Fruit fly (Drosophila melanogaster) whole organism, embryonic: ENCODE results near the gene gkt.

Source experiments
- Antp ChIP-seq: fragments of 200-800 bp; sonication (Bioruptor generic); optimal IDR thresholded peaks from 3 replicates; lab custom pipeline; 2016; ENCODE audit warnings: missing biosample characterization, missing genetic modification characterization
- Bdp1 ChIP-seq: fragments of 200-800 bp; sonication (Bioruptor generic); optimal IDR thresholded peaks from 3 replicates; lab custom pipeline; 2016; ENCODE audit warnings: missing biosample characterization, missing genetic modification characterization
- CG10543 ChIP-seq: fragments of 200-800 bp; sonication (Bioruptor generic); optimal IDR thresholded peaks from 3 replicates; lab custom pipeline; 2017; ENCODE audit warnings: missing biosample characterization, mild to moderate bottlenecking, missing genetic modification characterization, moderate library complexity
- CG10979 ChIP-seq: fragments of 200-800 bp; sonication (Bioruptor generic); optimal IDR thresholded peaks from 2 replicates; lab custom pipeline; 2018; ENCODE audit warnings: missing biosample characterization, mild to moderate bottlenecking, missing genetic modification characterization, moderate library complexity
- CG11093 ChIP-seq: fragments of 200-800 bp; sonication (Bioruptor generic); IDR thresholded peaks from 3 replicates; pipeline ENCODE4 v1.3.6; 2022; ENCODE audit warnings: missing biosample characterization, missing genetic modification characterization
- CG11560 ChIP-seq: fragments of 200-800 bp; sonication (Bioruptor generic); IDR thresholded peaks from 3 replicates; pipeline ENCODE4 v1.3.6; 2022; ENCODE audit warnings: missing biosample characterization, missing genetic modification characterization
- CG12299 ChIP-seq: fragments of 200-800 bp; sonication (Bioruptor generic); optimal IDR thresholded peaks from 2 replicates; lab custom pipeline; 2018; ENCODE audit warnings: missing biosample characterization, mild to moderate bottlenecking, missing genetic modification characterization
- CG13296 ChIP-seq: fragments of 200-800 bp; sonication (Bioruptor generic); optimal IDR thresholded peaks from 3 replicates; lab custom pipeline; 2018; ENCODE audit warnings: missing biosample characterization, mild to moderate bottlenecking, missing genetic modification characterization
- CG1832 ChIP-seq: fragments of 200-800 bp; sonication (Bioruptor generic); optimal IDR thresholded peaks from 2 replicates; lab custom pipeline; 2017; ENCODE audit warnings: missing biosample characterization, mild to moderate bottlenecking, missing genetic modification characterization, inconsistent platforms
- CG18599 ChIP-seq: fragments of 200-800 bp; sonication (Bioruptor generic); optimal IDR thresholded peaks from 3 replicates; lab custom pipeline; 2017; ENCODE audit warnings: missing biosample characterization, missing genetic modification characterization, mild to moderate bottlenecking, moderate library complexity, missing genetic modification reagents
- CG18619 ChIP-seq: fragments of 200-800 bp; sonication (Bioruptor generic); optimal IDR thresholded peaks from 3 replicates; lab custom pipeline; 2017; ENCODE audit warnings: missing biosample characterization, mild to moderate bottlenecking, missing genetic modification characterization
- CG2889 ChIP-seq: fragments of 200-800 bp; sonication (Bioruptor generic); IDR thresholded peaks from 3 replicates; pipeline ENCODE4 v1.3.6; 2022; ENCODE audit warnings: missing biosample characterization, missing genetic modification characterization
- CG33557 ChIP-seq: fragments of 200-800 bp; sonication (Bioruptor generic); optimal IDR thresholded peaks from 2 replicates; lab custom pipeline; 2019; ENCODE audit warnings: missing biosample characterization, mild to moderate bottlenecking, missing genetic modification characterization, moderate library complexity
- CG34422 ChIP-seq: fragments of 200-800 bp; sonication (Bioruptor generic); IDR thresholded peaks from 3 replicates; pipeline ENCODE4 v1.3.6; 2022; ENCODE audit warnings: missing biosample characterization, missing genetic modification characterization
- CG3726 ChIP-seq: fragments of 200-800 bp; sonication (Bioruptor generic); IDR thresholded peaks from 3 replicates; pipeline ENCODE4, ENCODE4 v1.3.6; 2022; ENCODE audit warnings: missing biosample characterization, missing genetic modification characterization
- CG42726 ChIP-seq: fragments of 200-800 bp; sonication (Bioruptor generic); IDR thresholded peaks from 2 replicates; pipeline ENCODE4 v1.3.6; 2022; ENCODE audit warnings: missing biosample characterization, missing genetic modification characterization; ENCODE audit not compliant: partially characterized antibody
- CG4424 ChIP-seq: fragments of 200-800 bp; sonication (Bioruptor generic); optimal IDR thresholded peaks from 3 replicates; lab custom pipeline; 2016; ENCODE audit warnings: missing biosample characterization, missing genetic modification characterization
- CG4854 ChIP-seq: fragments of 200-800 bp; sonication (Bioruptor generic); optimal IDR thresholded peaks from 2 replicates; lab custom pipeline; 2016; ENCODE audit warnings: missing biosample characterization, missing genetic modification characterization, inconsistent platforms
- CG6175 ChIP-seq: fragments of 200-800 bp; sonication (Bioruptor generic); IDR thresholded peaks from 3 replicates; pipeline ENCODE4 v1.3.6; 2022; ENCODE audit warnings: missing biosample characterization, missing genetic modification characterization
- CG6254 ChIP-seq: fragments of 200-800 bp; sonication (Bioruptor generic); optimal IDR thresholded peaks from 3 replicates; lab custom pipeline; 2017; ENCODE audit warnings: mild to moderate bottlenecking, missing biosample characterization, missing genetic modification reagents, missing genetic modification characterization
- CG7357 ChIP-seq: fragments of 200-800 bp; sonication (Bioruptor generic); IDR thresholded peaks from 3 replicates; pipeline ENCODE4 v1.3.6; 2022; ENCODE audit warnings: missing biosample characterization, missing genetic modification characterization
- CG8388 ChIP-seq: fragments of 200-800 bp; sonication (Bioruptor generic); optimal IDR thresholded peaks from 2 replicates; lab custom pipeline; 2019; ENCODE audit warnings: missing biosample characterization, mild to moderate bottlenecking, missing genetic modification characterization, moderate library complexity
- CG9797 ChIP-seq: fragments of 200-800 bp; sonication (Bioruptor generic); optimal IDR thresholded peaks from 3 replicates; lab custom pipeline; 2018; ENCODE audit warnings: missing biosample characterization, mild to moderate bottlenecking, missing genetic modification characterization
- GATAe ChIP-seq: fragments of 200-800 bp; sonication (Bioruptor generic); conservative IDR thresholded peaks from 2 replicates; pipeline ENCODE4 v1.3.6; 2022; ENCODE audit warnings: missing biosample characterization, missing genetic modification characterization
- Gsc ChIP-seq: fragments of 200-800 bp; sonication (Bioruptor generic); IDR thresholded peaks from 2 replicates; pipeline ENCODE4 v1.3.6; 2022; ENCODE audit warnings: missing biosample characterization, missing genetic modification characterization
- Lim3 ChIP-seq: fragments of 200-800 bp; sonication (Bioruptor generic); IDR thresholded peaks from 2 replicates; pipeline ENCODE4 v1.3.6; 2022; ENCODE audit warnings: missing biosample characterization, missing genetic modification characterization
- Lpt ChIP-seq: fragments of >200 bp; optimal IDR thresholded peaks from 2 replicates; lab custom pipeline; 2018; ENCODE audit warnings: missing biosample characterization, missing genetic modification characterization
- Max ChIP-seq: fragments of 200-800 bp; sonication (Bioruptor generic); optimal IDR thresholded peaks from 2 replicates; lab custom pipeline; 2016; ENCODE audit warnings: missing biosample characterization, mild to moderate bottlenecking, missing genetic modification characterization
- Meics ChIP-seq: fragments of 200-800 bp; sonication (Bioruptor generic); optimal IDR thresholded peaks from 2 replicates; lab custom pipeline; 2017; ENCODE audit warnings: missing biosample characterization, mild to moderate bottlenecking, missing genetic modification characterization
- Nf-YA ChIP-seq: fragments of 200-800 bp; sonication (Bioruptor generic); IDR thresholded peaks from 2 replicates; pipeline ENCODE4 v1.3.6; 2022; ENCODE audit warnings: missing biosample characterization, missing genetic modification characterization
- Opbp ChIP-seq: fragments of 200-800 bp; sonication (Bioruptor generic); IDR thresholded peaks from 3 replicates; pipeline ENCODE4 v1.3.6; 2022; ENCODE audit warnings: missing biosample characterization, missing genetic modification characterization; ENCODE audit not compliant: partially characterized antibody
- Rx ChIP-seq: fragments of 200-800 bp; sonication (Bioruptor generic); IDR thresholded peaks from 2 replicates; pipeline ENCODE4 v1.3.6; 2022; ENCODE audit warnings: missing biosample characterization, missing genetic modification characterization
- Xbp1 ChIP-seq: fragments of 200-800 bp; sonication (Bioruptor generic); optimal IDR thresholded peaks from 3 replicates; lab custom pipeline; 2016; ENCODE audit warnings: missing biosample characterization, mild to moderate bottlenecking, missing genetic modification characterization
- btn ChIP-seq: fragments of 200-800 bp; sonication (Bioruptor generic); optimal IDR thresholded peaks from 2 replicates; lab custom pipeline; 2016; ENCODE audit warnings: missing biosample characterization, missing genetic modification characterization
- cad ChIP-seq: fragments of >200 bp; optimal IDR thresholded peaks from 2 replicates; lab custom pipeline; 2017; ENCODE audit warnings: missing biosample characterization, missing genetic modification characterization
- crol ChIP-seq: fragments of 200-800 bp; sonication (Bioruptor generic); IDR thresholded peaks from 2 replicates; pipeline ENCODE4 v1.3.6; 2022; ENCODE audit warnings: missing biosample characterization, missing genetic modification characterization
- dpn ChIP-seq, 2 experiments: fragments of 200-800 bp; sonication (Bioruptor generic); optimal IDR thresholded peaks; 3 replicates each; lab custom pipeline; 2016; ENCODE audit warnings: missing biosample characterization in 2 of 2, missing genetic modification characterization in 2 of 2
- ewg ChIP-seq: fragments of 200-800 bp; sonication (Bioruptor generic); optimal IDR thresholded peaks from 3 replicates; lab custom pipeline; 2017; ENCODE audit warnings: mild to moderate bottlenecking, missing biosample characterization, missing genetic modification reagents, missing genetic modification characterization
- gcm2 ChIP-seq: fragments of 200-800 bp; sonication (Bioruptor generic); optimal IDR thresholded peaks from 2 replicates; lab custom pipeline; 2016; ENCODE audit warnings: missing biosample characterization, missing genetic modification characterization
- gem ChIP-seq: fragments of 200-800 bp; sonication (Bioruptor generic); optimal IDR thresholded peaks from 2 replicates; lab custom pipeline; 2019; ENCODE audit warnings: missing biosample characterization, mild to moderate bottlenecking, missing genetic modification characterization, moderate library complexity
- lola ChIP-seq, 3 experiments: fragments of >200 bp in 2 of 3; fragments of 200-800 bp in 1 of 3; sonication (Bioruptor generic) in 1 of 3; optimal IDR thresholded peaks; 2 replicates each; lab custom pipeline; 2017 to 2019; ENCODE audit warnings: missing biosample characterization in 3 of 3, missing genetic modification characterization in 3 of 3, mild to moderate bottlenecking in 1 of 3, moderate library complexity in 1 of 3
- luna ChIP-seq: fragments of 200-800 bp; sonication (Bioruptor generic); optimal IDR thresholded peaks from 2 replicates; lab custom pipeline; 2016; ENCODE audit warnings: missing biosample characterization, missing genetic modification characterization
- pan ChIP-seq, 4 experiments: fragments of >200 bp in 3 of 4; fragments of 200-800 bp in 1 of 4; sonication (Bioruptor generic) in 1 of 4; optimal IDR thresholded peaks in 3 of 4; IDR thresholded peaks in 1 of 4; 2 replicates each; pipeline versions ENCODE4 v1.3.6 to Lab custom; 2017 to 2022; ENCODE audit warnings: missing biosample characterization in 2 of 4, missing genetic modification characterization in 2 of 4, mixed read lengths in 1 of 4
- phol ChIP-seq: fragments of 200-800 bp; sonication (Bioruptor generic); optimal IDR thresholded peaks from 3 replicates; lab custom pipeline; 2018; ENCODE audit warnings: missing biosample characterization, mild to moderate bottlenecking, missing genetic modification characterization, moderate library complexity
- pnt ChIP-seq: fragments of 200-800 bp; sonication (Bioruptor generic); optimal IDR thresholded peaks from 3 replicates; lab custom pipeline; 2016; ENCODE audit warnings: missing biosample characterization, missing genetic modification characterization
- ro ChIP-seq: fragments of 200-800 bp; sonication (Bioruptor generic); IDR thresholded peaks from 2 replicates; pipeline ENCODE4 v1.3.6; 2022; ENCODE audit warnings: missing biosample characterization, missing genetic modification characterization
- sim ChIP-seq: fragments of 200-800 bp; sonication (Bioruptor generic); IDR thresholded peaks from 2 replicates; pipeline ENCODE4 v1.3.6; 2022; ENCODE audit warnings: missing biosample characterization, missing genetic modification characterization
- slou ChIP-seq: fragments of 200-800 bp; sonication (Bioruptor generic); optimal IDR thresholded peaks from 3 replicates; lab custom pipeline; 2016; ENCODE audit warnings: missing biosample characterization, missing genetic modification characterization
- zen2 ChIP-seq: fragments of 200-800 bp; sonication (Bioruptor generic); IDR thresholded peaks from 3 replicates; pipeline ENCODE4 v1.3.6; 2022; ENCODE audit warnings: missing biosample characterization, missing genetic modification characterization; ENCODE audit not compliant: partially characterized antibody

gkt gene

dm6 chr2L:3158260-3159072 lies 1.3 kb upstream of the gkt start (continued):
- TF ChIP-seq Antp, result no peak
- no peak for TF ChIP-seq Nf-YA (GFP tag; lab: Robert Waterston, UW)
- peak; percentile 16 for TF ChIP-seq CG18599 (GFP tag; lab: Kevin White, UChicago)
- no peak for TF ChIP-seq Max
- no peak for TF ChIP-seq Xbp1 (GFP tag; lab: Kevin White, UChicago)
- no peak for TF ChIP-seq Lpt (GFP tag; lab: Kevin White, UChicago)
- peak; percentile 47 for TF ChIP-seq ewg (GFP tag; lab: Kevin White, UChicago)
- no peak for TF ChIP-seq CG8388 (GFP tag; lab: Kevin White, UChicago)
- no peak for TF ChIP-seq CG6175 (GFP tag; lab: Robert Waterston, UW)
- no peak for TF ChIP-seq Bdp1 (GFP tag; lab: Kevin White, UChicago)
- no peak for TF ChIP-seq slou (GFP tag; lab: Kevin White, UChicago)
- TF ChIP-seq phol (tag; lab: Kevin White, UChicago), result peak; percentile 9
- TF ChIP-seq cad (GFP tag; lab: Kevin White, UChicago), result no peak
- peak; percentile 27 for TF ChIP-seq CG6254 (GFP tag; lab: Kevin White, UChicago)
- no peak for TF ChIP-seq CG13296 (GFP tag; lab: Kevin White, UChicago)
- TF ChIP-seq CG4424 (GFP tag; lab: Kevin White, UChicago), result no peak
- peak; percentile 26; the same call in 1 of the 3 replicates for TF ChIP-seq CG34422 (GFP tag; lab: Robert Waterston, UW)
- no peak for TF ChIP-seq CG42726 (GFP tag; lab: Robert Waterston, UW)
- TF ChIP-seq Lim3 (GFP tag; lab: Robert Waterston, UW), result no peak
- peak in 1 of 3 experiments; percentile 47 for TF ChIP-seq lola (GFP tag; optimal IDR thresholded peaks at IDR 0.05; lab: Kevin White, UChicago)
- TF ChIP-seq btn (GFP tag; lab: Kevin White, UChicago), result no peak
- TF ChIP-seq CG9797, result no peak
- no peak for TF ChIP-seq dpn (GFP tag; optimal IDR thresholded peaks at IDR 0.05; lab: Kevin White, UChicago)
- peak; percentile 56; the same call in 1 of the 2 replicates for TF ChIP-seq GATAe (GFP tag; lab: Robert Waterston, UW)
- no peak for TF ChIP-seq Rx (GFP tag; lab: Robert Waterston, UW)
- TF ChIP-seq CG7357 (GFP tag; lab: Robert Waterston, UW), result no peak
- TF ChIP-seq gcm2 (GFP tag; lab: Kevin White, UChicago), result no peak
- no peak for TF ChIP-seq CG4854
- peak; percentile 9 for TF ChIP-seq CG12299 (tag; lab: Kevin White, UChicago)
- no peak for TF ChIP-seq CG10543 (GFP tag; lab: Kevin White, UChicago)
- TF ChIP-seq CG11093 (GFP tag; lab: Robert Waterston, UW), result no peak
- no peak for TF ChIP-seq CG10979 (tag; lab: Kevin White, UChicago)
- TF ChIP-seq CG2889 (GFP tag; lab: Robert Waterston, UW), result no peak
- no peak for TF ChIP-seq luna (GFP tag; lab: Kevin White, UChicago)
- TF ChIP-seq pnt, result no peak
- TF ChIP-seq CG18619, result no peak
- TF ChIP-seq crol, result no peak
- no peak for TF ChIP-seq zen2 (GFP tag; lab: Robert Waterston, UW)
- no peak for TF ChIP-seq pan (optimal IDR thresholded peaks at IDR 0.05; lab: Kevin White, UChicago)
- no peak for TF ChIP-seq pan (GFP tag; optimal IDR thresholded peaks at IDR 0.05 in 1 of 2, IDR thresholded peaks at IDR 0.05 in 1 of 2)
- no peak for TF ChIP-seq ro (GFP tag; lab: Robert Waterston, UW)
- no peak for TF ChIP-seq CG1832 (GFP tag; lab: Kevin White, UChicago)
- no peak for TF ChIP-seq sim (GFP tag; lab: Robert Waterston, UW)
- peak; percentile 35 for TF ChIP-seq gem (tag; lab: Kevin White, UChicago)
- no peak for TF ChIP-seq Gsc
- TF ChIP-seq CG3726 (GFP tag; lab: Robert Waterston, UW), result no peak
- no peak for TF ChIP-seq CG11560
- TF ChIP-seq Meics (GFP tag; lab: Kevin White, UChicago), result no peak
- peak; percentile 14 for TF ChIP-seq CG33557 (GFP tag; lab: Kevin White, UChicago)
- no peak for TF ChIP-seq Opbp (GFP tag; lab: Robert Waterston, UW)
